Fruit fly (Drosophila melanogaster): ENCODE data around the gene CG6462.
A peak's percentile ranks its signal among the peaks of the same experiment; 100 is the strongest.

Gene CG6462

DNA sequence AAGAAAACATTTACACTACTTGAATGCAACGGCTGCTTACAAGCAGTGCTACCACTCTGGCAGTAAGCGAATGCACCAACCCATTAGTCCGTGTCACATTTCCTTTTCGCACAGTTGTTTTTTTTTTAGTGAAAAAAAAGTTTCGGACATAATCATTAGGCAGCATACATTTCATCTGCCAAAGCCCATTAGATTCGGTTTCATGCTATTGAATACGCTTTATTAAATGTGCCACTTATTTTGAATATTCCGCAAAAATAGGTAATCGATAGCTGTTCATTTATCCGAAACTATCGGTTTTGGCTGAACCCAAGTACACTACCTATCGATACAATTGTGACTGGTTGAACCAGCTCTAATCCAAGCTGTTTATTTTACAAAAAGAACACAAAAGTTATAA, 17.9 kb downstream of the CG6462 start, which contains the start of gene tant:
TSS of gene tant (plus strand) at position 334 of the 400 bp plus-strand sequence.
- TF ChIP-seq esn (GFP tag; optimal IDR thresholded peaks at IDR 0.05) (peak; percentile 25), Gug (GFP tag; IDR thresholded peaks at IDR 0.05) (no peak), lz (GFP tag; optimal IDR thresholded peaks at IDR 0.05) (no peak), CG34406 (GFP tag; optimal IDR thresholded peaks at IDR 0.05) (no peak), Sox14 (GFP tag; optimal IDR thresholded peaks at IDR 0.05) (peak; percentile 42), CG3919 (GFP tag; optimal IDR thresholded peaks at IDR 0.05) (no peak), CG32006 (GFP tag; optimal IDR thresholded peaks at IDR 0.05) (no peak), CG31627 (GFP tag; optimal IDR thresholded peaks at IDR 0.05) (peak; percentile 9), svp (GFP tag) (peak; percentile 34), CG10631 (GFP tag; optimal IDR thresholded peaks at IDR 0.05) (no peak), CG8119 (GFP tag; IDR thresholded peaks at IDR 0.05) (no peak), fkh (GFP tag; optimal IDR thresholded peaks at IDR 0.05) (peak; percentile 88), spab (GFP tag; optimal IDR thresholded peaks at IDR 0.05) (no peak), CG11902 (GFP tag; optimal IDR thresholded peaks at IDR 0.05) (no peak), Lpt (GFP tag; optimal IDR thresholded peaks at IDR 0.05) (no peak)

DNA sequence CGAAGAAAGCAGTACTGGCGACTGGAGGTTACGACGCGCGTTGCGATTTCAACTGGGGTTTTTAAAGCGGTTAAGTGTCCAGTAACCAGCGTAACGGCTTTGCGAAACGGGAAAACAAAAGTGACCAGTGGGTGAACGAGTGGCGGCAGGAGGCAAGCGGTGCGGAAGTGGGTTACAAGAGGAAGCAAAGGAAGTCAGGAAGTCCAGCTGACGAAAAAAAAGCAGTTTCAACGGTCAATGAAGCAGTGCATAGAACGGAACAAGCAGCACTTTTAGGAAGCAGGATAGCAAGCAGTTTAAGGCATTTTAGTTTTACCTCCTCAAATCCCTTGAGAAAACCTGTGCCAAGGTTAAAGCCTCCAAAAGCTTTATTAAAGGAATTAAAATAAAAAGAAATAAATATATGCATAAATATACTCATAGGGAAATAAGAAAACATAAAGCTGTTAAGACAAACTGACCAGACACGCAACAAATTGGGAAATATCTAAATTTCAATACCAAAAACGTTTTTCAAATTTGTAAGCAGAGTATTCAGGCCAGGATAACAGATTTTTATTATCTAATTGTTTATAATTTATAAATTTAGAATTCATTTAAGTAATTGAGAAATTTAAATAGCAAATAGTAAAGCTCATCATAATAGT, 22.3 kb downstream of the CG6462 start, which contains the start of gene CG6592:
TSS of gene CG6592 (plus strand) at position 597 of the 647 bp plus-strand sequence.
- TF ChIP-seq CG34406 (GFP tag; optimal IDR thresholded peaks at IDR 0.05) (no peak), CG9139 (GFP tag; optimal IDR thresholded peaks at IDR 0.05) (no peak), CG31627 (GFP tag; optimal IDR thresholded peaks at IDR 0.05) (peak; percentile 20), dac (GFP tag; optimal IDR thresholded peaks at IDR 0.05) (no peak), achi (GFP tag; optimal IDR thresholded peaks at IDR 0.05) (no peak), Sox15 (GFP tag; optimal IDR thresholded peaks at IDR 0.05) (no peak), CG1621 (tag; optimal IDR thresholded peaks at IDR 0.05) (peak; percentile 34), Smox (GFP tag; optimal IDR thresholded peaks at IDR 0.05) (no peak), Hr39 (GFP tag; optimal IDR thresholded peaks at IDR 0.05) (peak; percentile 21), Hr4 (GFP tag; optimal IDR thresholded peaks at IDR 0.05) (no peak), CG15336 (GFP tag; IDR thresholded peaks at IDR 0.05) (no peak), CG8119 (GFP tag; IDR thresholded peaks at IDR 0.05) (no peak), svp (GFP tag) (no peak), CG3919 (GFP tag; optimal IDR thresholded peaks at IDR 0.05) (peak; percentile 21), CG7368 (GFP tag; optimal IDR thresholded peaks at IDR 0.05) (no peak), OdsH (GFP tag; optimal IDR thresholded peaks at IDR 0.05) (peak; percentile 9), CG32006 (GFP tag; optimal IDR thresholded peaks at IDR 0.05) (no peak), acj6 (GFP tag; optimal IDR thresholded peaks at IDR 0.05) (peak; percentile 20), CG11294 (GFP tag; IDR thresholded peaks at IDR 0.05) (no peak), CG8632 (GFP tag; optimal IDR thresholded peaks at IDR 0.05) (no peak), CG10631 (GFP tag; optimal IDR thresholded peaks at IDR 0.05) (no peak), Sox102F (GFP tag; optimal IDR thresholded peaks at IDR 0.05) (no peak), CG6163 (GFP tag; IDR thresholded peaks at IDR 0.05) (no peak), esn (GFP tag; optimal IDR thresholded peaks at IDR 0.05) (peak; percentile 23), topi (GFP tag; optimal IDR thresholded peaks at IDR 0.05) (peak; percentile 10), ss (GFP tag; optimal IDR thresholded peaks at IDR 0.05) (no peak), Eip78C (GFP tag) (peak; percentile 68), CG16779 (tag; optimal IDR thresholded peaks at IDR 0.05) (no peak), pdm3 (GFP tag; optimal IDR thresholded peaks at IDR 0.05) (peak; percentile 5), spab (GFP tag; optimal IDR thresholded peaks at IDR 0.05) (no peak), Blimp-1 (GFP tag; optimal IDR thresholded peaks at IDR 0.05) (no peak), Gug (GFP tag; IDR thresholded peaks at IDR 0.05) (no peak), vri (GFP tag; optimal IDR thresholded peaks at IDR 0.05) (no peak), CG10669 (GFP tag; optimal IDR thresholded peaks at IDR 0.05) (peak; percentile 20), CG8319 (GFP tag; optimal IDR thresholded peaks at IDR 0.05) (no peak), Hr38 (GFP tag; optimal IDR thresholded peaks at IDR 0.05) (no peak), Ets21C (GFP tag; optimal IDR thresholded peaks at IDR 0.05) (no peak), salr (GFP tag; optimal IDR thresholded peaks at IDR 0.05) (peak in 1 of 2 experiments; percentile 46), net (GFP tag; optimal IDR thresholded peaks at IDR 0.05) (no peak), Met (GFP tag; optimal IDR thresholded peaks at IDR 0.05) (peak; percentile 12), CG3032 (tag; optimal IDR thresholded peaks at IDR 0.05) (no peak), fkh (GFP tag; optimal IDR thresholded peaks at IDR 0.05) (no peak), fd59A (GFP tag; optimal IDR thresholded peaks at IDR 0.05) (peak; percentile 20)
